Worm (Caenorhabditis elegans) whole organism, young adult: ENCODE data around the gene cic-1.

ENCODE experiments used
- B0035.1 ChIP-seq: sonication (generic microtip); optimal IDR thresholded peaks from 2 replicates; lab custom pipeline; 2016; ENCODE audit warnings: missing genetic modification characterization, mild to moderate bottlenecking, missing compliant biosample characterization, missing genotype, missing genetic modification reagents
- C06A6.2 ChIP-seq: fragments of 200-800 bp; sonication (Bioruptor generic); conservative IDR thresholded peaks from 2 replicates; pipeline ENCODE4 v1.3.6; 2022; ENCODE audit warnings: missing genetic modification characterization, missing compliant biosample characterization
- C17E4.6 ChIP-seq: fragments of 200-800 bp; sonication (Bioruptor generic); IDR thresholded peaks from 2 replicates; pipeline ENCODE4 v1.3.6; 2022; ENCODE audit warnings: missing genetic modification reagents, missing genetic modification characterization, missing compliant biosample characterization
- F39B2.1 ChIP-seq: fragments of 200-800 bp; sonication (Bioruptor generic); IDR thresholded peaks from 2 replicates; pipeline ENCODE4 v1.3.6; 2022; ENCODE audit warnings: missing genetic modification reagents, missing genetic modification characterization, missing compliant biosample characterization
- T07F8.4 ChIP-seq: sonication (generic microtip); optimal IDR thresholded peaks from 2 replicates; lab custom pipeline; 2016; ENCODE audit warnings: mild to moderate bottlenecking, missing genetic modification characterization, moderate library complexity, missing compliant biosample characterization
- Y53G8AR.9 ChIP-seq: fragments of 200-800 bp; sonication (Bioruptor generic); conservative IDR thresholded peaks from 2 replicates; pipeline ENCODE4 v1.3.6; 2022; ENCODE audit warnings: missing genetic modification reagents, missing genetic modification characterization, missing compliant biosample characterization
- atf-7 ChIP-seq: sonication (generic microtip); optimal IDR thresholded peaks from 2 replicates; lab custom pipeline; 2017; ENCODE audit warnings: mild to moderate bottlenecking, missing genetic modification characterization, missing compliant biosample characterization
- bed-2 ChIP-seq: fragments of 200-800 bp; sonication (Bioruptor generic); IDR thresholded peaks from 2 replicates; pipeline ENCODE4 v1.3.6; 2022; ENCODE audit warnings: missing genetic modification reagents, missing genetic modification characterization, missing compliant biosample characterization
- cebp-1 ChIP-seq, 2 experiments: fragments of 200-800 bp in 1 of 2; sonication (Bioruptor generic) in 1 of 2; sonication (generic microtip) in 1 of 2; IDR thresholded peaks in 1 of 2; optimal IDR thresholded peaks in 1 of 2; 2 replicates each; pipeline versions ENCODE4 v1.3.6 to Lab custom; 2017 to 2022; ENCODE audit warnings: missing compliant biosample characterization in 2 of 2, missing genetic modification characterization in 2 of 2, mild to moderate bottlenecking in 1 of 2, missing genetic modification reagents in 1 of 2, moderate library complexity in 1 of 2
- cebp-2 ChIP-seq: fragments of 200-800 bp; sonication (Bioruptor generic); IDR thresholded peaks from 2 replicates; pipeline ENCODE4 v1.3.6; 2022; ENCODE audit warnings: missing genetic modification characterization, missing compliant biosample characterization
- ceh-100 ChIP-seq: fragments of 200-800 bp; sonication (Bioruptor generic); IDR thresholded peaks from 2 replicates; pipeline ENCODE4 v1.3.6; 2022; ENCODE audit warnings: missing genetic modification reagents, missing genetic modification characterization, missing compliant biosample characterization
- ceh-40 ChIP-seq: fragments of 200-800 bp; sonication (Bioruptor generic); IDR thresholded peaks from 2 replicates; pipeline ENCODE4 v1.3.6; 2022; ENCODE audit warnings: missing genetic modification characterization, missing compliant biosample characterization
- ceh-91 ChIP-seq: fragments of 200-800 bp; sonication (Bioruptor generic); IDR thresholded peaks from 2 replicates; pipeline ENCODE4 v1.3.6; 2022; ENCODE audit warnings: missing genetic modification reagents, missing genetic modification characterization, missing compliant biosample characterization
- chd-7 ChIP-seq: sonication (generic microtip); optimal IDR thresholded peaks from 2 replicates; lab custom pipeline; 2016; ENCODE audit warnings: mild to moderate bottlenecking, missing genetic modification characterization, moderate library complexity, missing compliant biosample characterization
- dpff-1 ChIP-seq: sonication (generic microtip); optimal IDR thresholded peaks from 2 replicates; lab custom pipeline; 2017; ENCODE audit warnings: mild to moderate bottlenecking, missing genetic modification characterization, missing compliant biosample characterization
- efl-1 ChIP-seq: fragments of 150-350 bp; optimal IDR thresholded peaks from 2 replicates; lab custom pipeline; 2014; ENCODE audit warnings: missing biosample characterization, missing genetic modification reagents, missing genetic modification characterization
- egl-18 ChIP-seq: fragments of 200-800 bp; sonication (Bioruptor generic); IDR thresholded peaks from 2 replicates; pipeline ENCODE4 v1.3.6; 2022; ENCODE audit warnings: missing genetic modification reagents, missing genetic modification characterization, missing compliant biosample characterization
- ekl-4 ChIP-seq: fragments of 200-800 bp; sonication (Bioruptor generic); IDR thresholded peaks from 2 replicates; pipeline ENCODE4 v1.3.6; 2022; ENCODE audit warnings: missing genetic modification reagents, missing genetic modification characterization, missing compliant biosample characterization
- ets-4 ChIP-seq: fragments of 200-800 bp; sonication (Bioruptor generic); optimal IDR thresholded peaks from 2 replicates; lab custom pipeline; 2018; ENCODE audit warnings: mild to moderate bottlenecking, missing genetic modification characterization, missing compliant biosample characterization
- hmg-20 ChIP-seq: fragments of 200-800 bp; sonication (Bioruptor generic); IDR thresholded peaks from 2 replicates; pipeline ENCODE4 v1.3.6; 2022; ENCODE audit warnings: missing genetic modification reagents, missing genetic modification characterization, missing compliant biosample characterization
- hrde-1 ChIP-seq: sonication (generic microtip); optimal IDR thresholded peaks from 2 replicates; lab custom pipeline; 2016; ENCODE audit warnings: missing genetic modification characterization, mild to moderate bottlenecking, missing compliant biosample characterization, moderate library complexity, missing genotype, missing genetic modification reagents, borderline replicate concordance
- lin-26 ChIP-seq: fragments of 200-800 bp; sonication (Bioruptor generic); IDR thresholded peaks from 2 replicates; pipeline ENCODE4 v1.3.6; 2022; ENCODE audit warnings: missing genetic modification reagents, missing genetic modification characterization, missing compliant biosample characterization
- lin-35 ChIP-seq, 3 experiments: fragments of 150-350 bp in 2 of 3; sonication (generic microtip) in 1 of 3; optimal IDR thresholded peaks; 2 replicates each; lab custom pipeline; 2014 to 2018; ENCODE audit warnings: missing biosample characterization in 3 of 3, missing genetic modification characterization in 3 of 3, missing genetic modification reagents in 3 of 3
- lir-1 ChIP-seq: fragments of 200-800 bp; sonication (Bioruptor generic); conservative IDR thresholded peaks from 2 replicates; pipeline ENCODE4 v1.3.6; 2022; ENCODE audit warnings: missing genetic modification reagents, missing genetic modification characterization, missing compliant biosample characterization
- lsl-1 ChIP-seq: fragments of 200-800 bp; sonication (Bioruptor generic); optimal IDR thresholded peaks from 2 replicates; lab custom pipeline; 2018; ENCODE audit warnings: mild to moderate bottlenecking, missing genetic modification characterization, moderate library complexity, missing compliant biosample characterization
- lsy-27 ChIP-seq: sonication (generic microtip); optimal IDR thresholded peaks from 2 replicates; lab custom pipeline; 2017; ENCODE audit warnings: missing genetic modification characterization, mild to moderate bottlenecking, missing compliant biosample characterization, antibody characterized with exemption, missing genotype, borderline replicate concordance; ENCODE audit not compliant: insufficient read depth
- madf-3 ChIP-seq: fragments of 200-800 bp; sonication (Bioruptor generic); IDR thresholded peaks from 2 replicates; pipeline ENCODE4 v1.3.6; 2022; ENCODE audit warnings: missing genetic modification reagents, missing genetic modification characterization, missing compliant biosample characterization
- madf-6 ChIP-seq: fragments of 200-800 bp; sonication (Bioruptor generic); IDR thresholded peaks from 2 replicates; pipeline ENCODE4 v1.3.6; 2022; ENCODE audit warnings: missing genetic modification reagents, missing genetic modification characterization, missing compliant biosample characterization
- mcd-1 ChIP-seq: fragments of 200-800 bp; sonication (Bioruptor generic); IDR thresholded peaks from 2 replicates; pipeline ENCODE4 v1.3.6; 2022; ENCODE audit warnings: missing genetic modification reagents, missing genetic modification characterization, missing compliant biosample characterization
- mel-28 ChIP-seq: sonication (generic microtip); optimal IDR thresholded peaks from 2 replicates; lab custom pipeline; 2016; ENCODE audit warnings: borderline replicate concordance, mild to moderate bottlenecking, missing genetic modification characterization, missing compliant biosample characterization
- mes-4 ChIP-seq: sonication (generic microtip); optimal IDR thresholded peaks from 2 replicates; lab custom pipeline; 2016; ENCODE audit warnings: missing genotype, missing genetic modification characterization, missing compliant biosample characterization
- nfya-1 ChIP-seq: sonication (generic microtip); optimal IDR thresholded peaks from 2 replicates; lab custom pipeline; 2017; ENCODE audit warnings: antibody characterized with exemption, missing compliant biosample characterization, missing genetic modification characterization, borderline replicate concordance; ENCODE audit not compliant: insufficient read depth
- nfya-2 ChIP-seq: fragments of 200-800 bp; sonication (Bioruptor generic); IDR thresholded peaks from 2 replicates; pipeline ENCODE4 v1.3.6; 2022; ENCODE audit warnings: missing genetic modification reagents, missing genetic modification characterization, missing compliant biosample characterization
- nhr-80 ChIP-seq: sonication (generic microtip); optimal IDR thresholded peaks from 2 replicates; lab custom pipeline; 2016; ENCODE audit warnings: missing genetic modification characterization, missing compliant biosample characterization
- nhr-90 ChIP-seq: sonication (generic microtip); optimal IDR thresholded peaks from 2 replicates; lab custom pipeline; 2016; ENCODE audit warnings: missing genotype, mild to moderate bottlenecking, missing genetic modification characterization, missing compliant biosample characterization
- pbrm-1 ChIP-seq: fragments of 200-800 bp; sonication (Bioruptor generic); IDR thresholded peaks from 2 replicates; pipeline ENCODE4 v1.3.6; 2022; ENCODE audit warnings: missing genetic modification reagents, missing genetic modification characterization, missing compliant biosample characterization
- rcor-1 ChIP-seq: fragments of 200-800 bp; sonication (Bioruptor generic); IDR thresholded peaks from 2 replicates; pipeline ENCODE4 v1.3.6; 2022; ENCODE audit warnings: missing genetic modification reagents, missing genetic modification characterization, missing compliant biosample characterization
- rpc-1 ChIP-seq, 2 experiments: fragments of 150-350 bp in 1 of 2; sonication (generic microtip) in 1 of 2; optimal IDR thresholded peaks; 2 replicates each; lab custom pipeline; 2014 to 2018; ENCODE audit warnings: missing biosample characterization in 1 of 2, missing genetic modification characterization in 1 of 2, missing genetic modification reagents in 1 of 2, missing genotype in 1 of 2
- xnd-1 ChIP-seq: sonication (generic microtip); optimal IDR thresholded peaks from 2 replicates; lab custom pipeline; 2016; ENCODE audit warnings: missing genotype, missing genetic modification reagents, missing genetic modification characterization, missing compliant biosample characterization
- ztf-25 ChIP-seq: fragments of 200-800 bp; sonication (Bioruptor generic); IDR thresholded peaks from 2 replicates; pipeline ENCODE4 v1.3.6; 2022; ENCODE audit warnings: missing genetic modification reagents, missing genetic modification characterization, missing compliant biosample characterization
- ztf-26 ChIP-seq: sonication (generic microtip); optimal IDR thresholded peaks from 2 replicates; lab custom pipeline; 2017; ENCODE audit warnings: missing genetic modification characterization, missing compliant biosample characterization

Gene cic-1

DNA sequence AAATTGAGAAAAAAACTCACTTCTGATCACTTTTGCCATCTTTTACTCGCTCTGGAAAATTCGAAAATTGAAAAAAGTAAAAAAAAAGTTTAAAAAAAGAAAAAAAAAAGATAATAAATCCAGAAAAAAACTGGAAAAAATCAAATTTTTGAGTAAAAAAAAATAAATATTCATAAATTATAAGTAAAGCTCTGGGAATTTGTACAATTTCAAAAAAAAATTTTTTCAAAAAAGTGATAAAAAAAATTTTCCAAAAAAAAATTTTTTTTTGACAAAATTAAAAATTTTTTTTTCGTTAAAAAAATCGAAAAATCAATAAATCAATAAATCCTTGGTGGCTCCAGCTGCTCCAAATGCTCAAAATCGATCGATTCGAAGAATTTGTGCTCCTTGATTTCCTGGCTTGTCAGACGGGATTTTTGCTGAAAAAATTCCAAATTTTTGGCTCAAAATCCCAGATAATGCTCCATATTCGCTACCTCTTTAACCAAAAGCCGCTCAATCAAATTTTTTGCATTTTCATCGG, 10.0 kb upstream of the cic-1 start, which contains the start of gene mrpl-30:
Gene mrpl-30 (minus strand): TSS at position 51 of the 526 bp plus-strand sequence.
- TF ChIP-seq lsl-1 (GFP tag; lab: Kevin White, UChicago) (no peak), egl-18 (GFP tag; lab: Robert Waterston, UW) (no peak), nfya-2 (no peak), lir-1 (GFP tag; lab: Robert Waterston, UW) (no peak), C17E4.6 (GFP tag; lab: Robert Waterston, UW) (no peak), ets-4 (GFP tag; lab: Kevin White, UChicago) (no peak), mcd-1 (no peak), hmg-20 (GFP tag; lab: Robert Waterston, UW) (no peak), pbrm-1 (GFP tag; lab: Robert Waterston, UW) (no peak), ztf-25 (GFP tag; lab: Robert Waterston, UW) (no peak), lin-35 (GFP tag; optimal IDR thresholded peaks at IDR 0.05; lab: Kevin White, UChicago) (no peak)

DNA sequence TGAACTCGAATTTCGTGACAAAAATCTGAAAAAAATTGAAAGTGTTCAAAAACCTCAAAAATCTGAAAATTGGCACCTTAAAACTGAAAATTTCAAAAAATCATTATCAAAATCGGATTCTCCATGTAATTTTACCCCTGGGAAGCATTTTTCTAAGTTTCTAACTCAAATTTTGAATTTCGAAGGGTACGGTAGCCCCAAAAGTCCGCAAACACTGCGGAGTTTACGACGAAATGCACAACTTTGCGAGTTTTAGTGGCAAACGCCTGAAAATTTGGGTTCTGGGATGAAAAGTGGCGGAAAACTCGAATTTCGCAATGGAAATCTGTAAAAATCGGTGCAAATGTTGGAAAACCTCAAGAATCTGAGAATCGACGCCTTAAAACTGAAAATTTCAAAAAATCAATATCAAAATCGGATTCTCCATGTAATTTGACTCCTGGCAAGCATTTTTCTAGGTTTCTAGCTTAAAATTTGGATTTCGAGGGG, 7.3 kb downstream of the cic-1 start:
- no peak for TF ChIP-seq F39B2.1 (GFP tag; lab: Robert Waterston, UW)
- TF ChIP-seq C06A6.2 (GFP tag; lab: Robert Waterston, UW): no peak
- peak; percentile 26 for TF ChIP-seq lsl-1 (GFP tag; lab: Kevin White, UChicago)
- TF ChIP-seq madf-6: no peak

DNA sequence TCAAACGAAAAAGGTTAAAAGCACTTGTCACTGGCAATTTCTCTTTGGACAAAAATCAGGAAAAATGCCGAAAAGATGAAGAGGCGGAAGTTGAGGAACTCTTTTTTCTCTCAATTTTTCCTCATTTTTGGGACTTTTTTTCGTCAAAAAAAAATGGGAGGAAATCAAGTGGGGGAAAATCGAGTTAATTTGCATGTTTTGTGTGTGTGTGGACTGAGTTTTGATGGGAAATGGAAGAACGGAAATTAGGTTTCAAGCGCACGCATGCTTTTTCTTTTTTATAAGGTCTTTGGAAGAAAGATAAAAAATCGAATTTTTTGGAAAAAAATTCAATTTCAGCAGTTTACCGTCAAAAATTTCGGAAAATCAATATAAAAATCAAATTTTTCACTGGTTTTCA, 9.3 kb downstream of the cic-1 start:
- TF ChIP-seq hrde-1 (tag; lab: Kevin White, UChicago): no peak
- no peak for TF ChIP-seq ceh-91 (GFP tag; lab: Robert Waterston, UW)
- no peak for TF ChIP-seq nhr-90 (tag; lab: Kevin White, UChicago)
- TF ChIP-seq mel-28: no peak
- no peak for TF ChIP-seq madf-3
- TF ChIP-seq ets-4 (GFP tag; lab: Kevin White, UChicago): no peak
- no peak for TF ChIP-seq cebp-1 (GFP tag; IDR thresholded peaks at IDR 0.05; lab: Robert Waterston, UW)
- no peak for TF ChIP-seq cebp-1 (tag; optimal IDR thresholded peaks at IDR 0.05; lab: Kevin White, UChicago)
- TF ChIP-seq dpff-1 (tag; lab: Kevin White, UChicago): no peak
- TF ChIP-seq T07F8.4 (tag; lab: Kevin White, UChicago): no peak
- no peak for TF ChIP-seq madf-6
- TF ChIP-seq lin-26: no peak
- TF ChIP-seq mes-4 (tag; lab: Kevin White, UChicago): no peak
- no peak for TF ChIP-seq cebp-2 (GFP tag; lab: Robert Waterston, UW)
- no peak for TF ChIP-seq Y53G8AR.9
- TF ChIP-seq ekl-4: no peak

DNA sequence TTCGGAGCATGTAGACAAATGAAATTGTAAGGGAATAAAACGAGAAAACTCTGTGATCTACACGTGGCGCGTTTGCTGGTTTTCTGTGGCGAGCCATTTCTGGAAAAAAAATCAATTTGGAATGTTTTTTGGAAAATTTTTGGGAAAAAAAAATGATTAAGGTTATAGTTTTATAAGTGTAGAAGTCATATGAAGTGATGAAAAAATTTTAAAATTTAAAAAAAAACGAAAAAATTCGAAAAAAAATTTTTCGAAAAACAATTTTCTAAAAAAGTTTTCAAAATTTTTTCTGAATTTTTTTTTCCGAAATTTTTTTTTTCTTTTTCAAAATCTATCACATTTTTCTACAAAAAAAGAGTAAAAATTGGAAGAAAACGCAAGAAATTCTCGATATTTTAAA, 14.5 kb downstream of the cic-1 start, which contains the start of gene H14E04.3:
Gene H14E04.3 (minus strand): TSS at position 101 of the 400 bp plus-strand sequence.
- TF ChIP-seq nfya-2 (no peak), atf-7 (tag; lab: Kevin White, UChicago) (no peak)

DNA sequence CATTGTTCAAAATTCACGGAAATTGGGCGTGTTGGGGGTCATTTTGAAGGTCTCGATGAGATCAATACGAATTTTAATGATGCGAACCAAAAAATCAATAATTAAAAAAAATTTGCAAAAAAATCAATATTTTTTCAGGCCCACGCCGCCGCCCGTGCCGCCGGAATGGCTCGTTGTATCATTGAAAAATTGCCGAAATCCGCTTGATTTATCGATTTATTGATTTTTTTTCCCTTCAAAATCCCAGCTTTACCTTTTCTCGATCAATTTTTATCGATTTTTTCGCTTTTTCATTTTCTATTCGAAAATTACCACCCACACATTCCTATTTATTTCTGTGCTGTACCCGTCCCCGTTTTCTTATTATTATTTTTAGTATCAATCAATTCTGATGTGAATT, 16.7 kb downstream of the cic-1 start:
- TF ChIP-seq efl-1 (no peak), ekl-4 (no peak), lsy-27 (tag; lab: Kevin White, UChicago) (no peak), ceh-40 (GFP tag; lab: Robert Waterston, UW) (no peak), ztf-26 (tag; lab: Kevin White, UChicago) (no peak), xnd-1 (tag; lab: Kevin White, UChicago) (no peak), B0035.1 (tag; lab: Kevin White, UChicago) (no peak), chd-7 (no peak), nhr-80 (no peak), nhr-90 (tag; lab: Kevin White, UChicago) (no peak), ceh-100 (GFP tag; lab: Robert Waterston, UW) (no peak), rpc-1 (optimal IDR thresholded peaks at IDR 0.05; lab: Kevin White, UChicago) (no peak), rpc-1 (tag; optimal IDR thresholded peaks at IDR 0.05; lab: Kevin White, UChicago) (no peak), rcor-1 (GFP tag; lab: Robert Waterston, UW) (no peak), ztf-25 (GFP tag; lab: Robert Waterston, UW) (no peak), nfya-1 (tag; lab: Kevin White, UChicago) (no peak), bed-2 (GFP tag; lab: Robert Waterston, UW) (no peak)
